Worm (Caenorhabditis elegans) whole organism, early embryonic: ENCODE data around the gene ptr-6.

Experiments used
- B0310.2 ChIP-seq: sonication (generic microtip); optimal IDR thresholded peaks from 2 replicates; lab custom pipeline; 2016; ENCODE audit warnings: mild to moderate bottlenecking, missing genetic modification characterization, missing compliant biosample characterization
- F13C5.2 ChIP-seq: sonication (generic microtip); optimal IDR thresholded peaks from 2 replicates; lab custom pipeline; 2017; ENCODE audit warnings: mild to moderate bottlenecking, missing genetic modification characterization, inconsistent platforms, missing compliant biosample characterization
- aly-1 ChIP-seq: sonication (generic microtip); optimal IDR thresholded peaks from 2 replicates; lab custom pipeline; 2016; ENCODE audit warnings: missing genetic modification characterization, missing compliant biosample characterization
- ama-1 ChIP-seq: fragments of 150-350 bp; optimal IDR thresholded peaks from 2 replicates; lab custom pipeline; 2014
- ceh-13 ChIP-seq: fragments of 200-800 bp; sonication (Bioruptor generic); optimal IDR thresholded peaks from 2 replicates; lab custom pipeline; 2018; ENCODE audit warnings: mild to moderate bottlenecking, missing genetic modification characterization, missing compliant biosample characterization
- ceh-36 ChIP-seq: sonication (generic microtip); optimal IDR thresholded peaks from 2 replicates; lab custom pipeline; 2016; ENCODE audit warnings: missing genetic modification characterization, inconsistent platforms, missing compliant biosample characterization
- ets-7 ChIP-seq: sonication (generic microtip); optimal IDR thresholded peaks from 2 replicates; lab custom pipeline; 2016; ENCODE audit warnings: missing genotype, missing genetic modification characterization, missing compliant biosample characterization
- flt-1 ChIP-seq: fragments of 200-800 bp; sonication (Bioruptor generic); IDR thresholded peaks from 2 replicates; pipeline ENCODE4 v1.3.6; 2022; ENCODE audit warnings: missing genetic modification characterization, missing compliant biosample characterization
- hmbx-1 ChIP-seq: sonication (generic microtip); optimal IDR thresholded peaks from 2 replicates; lab custom pipeline; 2016; ENCODE audit warnings: mild to moderate bottlenecking, missing genetic modification characterization, missing compliant biosample characterization
- hmg-4 ChIP-seq: fragments of 200-800 bp; sonication (Bioruptor generic); optimal IDR thresholded peaks from 2 replicates; lab custom pipeline; 2018; ENCODE audit warnings: mild to moderate bottlenecking, missing genetic modification characterization, missing compliant biosample characterization
- hnd-1 ChIP-seq: sonication (generic microtip); optimal IDR thresholded peaks from 2 replicates; lab custom pipeline; 2016; ENCODE audit warnings: missing genetic modification characterization, missing compliant biosample characterization
- pes-1 ChIP-seq: fragments of 200-800 bp; sonication (Bioruptor generic); IDR thresholded peaks from 2 replicates; pipeline ENCODE4 v1.3.6; 2022; ENCODE audit warnings: missing genetic modification reagents, missing genetic modification characterization, missing compliant biosample characterization
- scrt-1 ChIP-seq: fragments of 200-800 bp; sonication (Bioruptor generic); IDR thresholded peaks from 2 replicates; pipeline ENCODE4 v1.3.6; 2022; ENCODE audit warnings: missing genetic modification characterization, missing compliant biosample characterization
- sea-1 ChIP-seq: fragments of 200-800 bp; sonication (Bioruptor generic); conservative IDR thresholded peaks from 2 replicates; pipeline ENCODE4 v1.3.6; 2022; ENCODE audit warnings: missing genetic modification characterization, missing compliant biosample characterization
- tbx-11 ChIP-seq: fragments of 200-800 bp; sonication (Bioruptor generic); IDR thresholded peaks from 2 replicates; pipeline ENCODE4 v1.3.6; 2022; ENCODE audit warnings: missing genetic modification characterization, missing compliant biosample characterization
- tbx-37 ChIP-seq: fragments of 200-800 bp; sonication (Bioruptor generic); conservative IDR thresholded peaks from 2 replicates; pipeline ENCODE4 v1.3.6; 2022; ENCODE audit warnings: missing genetic modification reagents, missing genetic modification characterization, missing compliant biosample characterization
- tra-4 ChIP-seq: sonication (generic microtip); optimal IDR thresholded peaks from 2 replicates; lab custom pipeline; 2017; ENCODE audit warnings: missing genetic modification characterization, missing compliant biosample characterization

Gene ptr-6

ce11 chrII:5285029-5285428, 38.4 kb upstream of the ptr-6 start, which contains the start of gene gur-5:
TSS of gene gur-5 (plus strand) at chrII:5285329.
- no peak for TF ChIP-seq tra-4 (tag; lab: Kevin White, UChicago)
- no peak for TF ChIP-seq hnd-1
- TF ChIP-seq F13C5.2 (tag; lab: Kevin White, UChicago) = no peak
- no peak for TF ChIP-seq flt-1
- TF ChIP-seq aly-1 (tag; lab: Kevin White, UChicago) = no peak
- TF ChIP-seq hmbx-1 (tag; lab: Kevin White, UChicago) = no peak
- TF ChIP-seq ama-1 (lab: Kevin White, UChicago) = no peak

- TF ChIP-seq B0310.2 (tag; lab: Kevin White, UChicago) = no peak
- TF ChIP-seq pes-1 = no peak
- TF ChIP-seq ets-7 (tag; lab: Kevin White, UChicago) = no peak
- TF ChIP-seq aly-1 (tag; lab: Kevin White, UChicago) = no peak
- no peak for TF ChIP-seq tbx-11
- no peak for TF ChIP-seq hmbx-1 (tag; lab: Kevin White, UChicago)
- TF ChIP-seq flt-1 = no peak
- TF ChIP-seq ceh-13 (GFP tag; lab: Kevin White, UChicago) = no peak
- no peak for TF ChIP-seq scrt-1 (GFP tag; lab: Robert Waterston, UW)
- no peak for TF ChIP-seq ama-1 (lab: Kevin White, UChicago)
- TF ChIP-seq tbx-37 (GFP tag; lab: Robert Waterston, UW) = no peak
- no peak for TF ChIP-seq ceh-36 (tag; lab: Kevin White, UChicago)
Observed at ce11 chrII:5282740-5283281, 36.2 kb upstream of the ptr-6 start.

- TF ChIP-seq ama-1 (lab: Kevin White, UChicago) (no peak), scrt-1 (GFP tag; lab: Robert Waterston, UW) (no peak), pes-1 (no peak), tbx-37 (GFP tag; lab: Robert Waterston, UW) (no peak), ceh-36 (tag; lab: Kevin White, UChicago) (no peak)
Observed at ce11 chrII:5282192-5282591, 35.6 kb upstream of the ptr-6 start, which contains the start of gene pmt-1. TSS of gene pmt-1 (minus strand) at chrII:5282523.

ce11 chrII:5281137-5281536, 34.5 kb upstream of the ptr-6 start:
- TF ChIP-seq sea-1 (GFP tag; lab: Robert Waterston, UW) = no peak
- no peak for TF ChIP-seq scrt-1 (GFP tag; lab: Robert Waterston, UW)
- no peak for TF ChIP-seq B0310.2 (tag; lab: Kevin White, UChicago)
- no peak for TF ChIP-seq hnd-1
- no peak for TF ChIP-seq tbx-37 (GFP tag; lab: Robert Waterston, UW)
- no peak for TF ChIP-seq ets-7 (tag; lab: Kevin White, UChicago)
- TF ChIP-seq hmg-4 = no peak
- TF ChIP-seq tra-4 (tag; lab: Kevin White, UChicago) = no peak
- no peak for TF ChIP-seq flt-1
- no peak for TF ChIP-seq tbx-11

- TF ChIP-seq tra-4 (tag; lab: Kevin White, UChicago) (no peak), ama-1 (lab: Kevin White, UChicago) (no peak), hnd-1 (no peak), F13C5.2 (tag; lab: Kevin White, UChicago) (no peak), sea-1 (GFP tag; lab: Robert Waterston, UW) (no peak), tbx-11 (no peak), ceh-13 (GFP tag; lab: Kevin White, UChicago) (no peak), ceh-36 (tag; lab: Kevin White, UChicago) (no peak), aly-1 (tag; lab: Kevin White, UChicago) (no peak), scrt-1 (GFP tag; lab: Robert Waterston, UW) (no peak), flt-1 (no peak)
Observed at ce11 chrII:5277780-5278179, 31.1 kb upstream of the ptr-6 start.

ce11 chrII:5276736-5277135, 30.1 kb upstream of the ptr-6 start:
- TF ChIP-seq tbx-37 (GFP tag; lab: Robert Waterston, UW) = no peak
- TF ChIP-seq flt-1 = no peak
- no peak for TF ChIP-seq pes-1
- TF ChIP-seq aly-1 (tag; lab: Kevin White, UChicago) = no peak

ce11 chrII:5271729-5272322, 25.2 kb upstream of the ptr-6 start, which contains the start of gene drn-1:
TSS of gene drn-1 (minus strand) at chrII:5271845.
- TF ChIP-seq sea-1 (GFP tag; lab: Robert Waterston, UW) (no peak), F13C5.2 (tag; lab: Kevin White, UChicago) (no peak), ets-7 (tag; lab: Kevin White, UChicago) (no peak), tbx-11 (no peak), tbx-37 (GFP tag; lab: Robert Waterston, UW) (no peak), aly-1 (tag; lab: Kevin White, UChicago) (no peak), hmbx-1 (tag; lab: Kevin White, UChicago) (no peak), hmg-4 (no peak)

ce11 chrII:5268977-5269376, 22.3 kb upstream of the ptr-6 start:
- no peak for TF ChIP-seq ceh-36 (tag; lab: Kevin White, UChicago)
- no peak for TF ChIP-seq ceh-13 (GFP tag; lab: Kevin White, UChicago)
- TF ChIP-seq ets-7 (tag; lab: Kevin White, UChicago) = no peak
- no peak for TF ChIP-seq tbx-37 (GFP tag; lab: Robert Waterston, UW)
- no peak for TF ChIP-seq sea-1 (GFP tag; lab: Robert Waterston, UW)
- TF ChIP-seq scrt-1 (GFP tag; lab: Robert Waterston, UW) = no peak
- no peak for TF ChIP-seq flt-1
- TF ChIP-seq F13C5.2 (tag; lab: Kevin White, UChicago) = no peak
